Fruit fly (Drosophila melanogaster) ovary, adult (tissue): ENCODE data around the gene jim.
A peak's percentile ranks its signal among the peaks of the same experiment; 100 is the strongest.

ENCODE experiments used
- CG17801 ChIP-seq: fragments of 200-800 bp; optimal IDR thresholded peaks from 2 replicates; lab custom pipeline; 2019; ENCODE audit warnings: missing biosample characterization, mild to moderate bottlenecking, missing genetic modification characterization, moderate library complexity; ENCODE audit not compliant: partially characterized antibody

The jim gene

dm6 chr3L:22826236-22826635 lies 8.8 kb downstream of the jim start:
- peak; percentile 84 for TF ChIP-seq CG17801 (GFP tag; lab: Kevin White, UChicago)

- peak; percentile 43 for TF ChIP-seq CG17801 (GFP tag; lab: Kevin White, UChicago)
Measured at dm6 chr3L:22824668-22825192, 10.3 kb downstream of the jim start.

dm6 chr3L:22823230-22823629 lies 11.8 kb downstream of the jim start:
- no peak for TF ChIP-seq CG17801 (GFP tag; lab: Kevin White, UChicago)

dm6 chr3L:22822544-22823175 lies 12.3 kb downstream of the jim start:
- TF ChIP-seq CG17801 (GFP tag; lab: Kevin White, UChicago) = peak; percentile 97

- no peak for TF ChIP-seq CG17801 (GFP tag; lab: Kevin White, UChicago)
Measured at dm6 chr3L:22821377-22821776, 13.6 kb downstream of the jim start.

- TF ChIP-seq CG17801 (GFP tag; lab: Kevin White, UChicago) = no peak
Measured at dm6 chr3L:22820190-22820589, 14.8 kb downstream of the jim start.

- TF ChIP-seq CG17801 (GFP tag; lab: Kevin White, UChicago) = no peak
Measured at dm6 chr3L:22801970-22802369, 33.0 kb downstream of the jim start.

dm6 chr3L:22795604-22796003 lies 39.4 kb downstream of the jim start:
- TF ChIP-seq CG17801 (GFP tag; lab: Kevin White, UChicago) = no peak

dm6 chr3L:22791622-22792021 lies 43.4 kb downstream of the jim start:
- TF ChIP-seq CG17801 (GFP tag; lab: Kevin White, UChicago) = no peak

dm6 chr3L:22787947-22788489 lies 47.0 kb downstream of the jim start, which contains the start of gene CG14448:
CG14448 (plus strand) TSS chr3L:22788439.
- no peak for TF ChIP-seq CG17801 (GFP tag; lab: Kevin White, UChicago)

- no peak for TF ChIP-seq CG17801 (GFP tag; lab: Kevin White, UChicago)
Measured at dm6 chr3L:22774479-22774878, 60.5 kb downstream of the jim start.

dm6 chr3L:22773383-22773873 lies 61.6 kb downstream of the jim start:
- peak; percentile 12 for TF ChIP-seq CG17801 (GFP tag; lab: Kevin White, UChicago)

dm6 chr3L:22749987-22750386 lies 85.0 kb downstream of the jim start:
- no peak for TF ChIP-seq CG17801 (GFP tag; lab: Kevin White, UChicago)

- TF ChIP-seq CG17801 (GFP tag; lab: Kevin White, UChicago) = no peak
Measured at dm6 chr3L:22749147-22749550, 85.8 kb downstream of the jim start, which contains the start of gene SPoCk. SPoCk (plus strand) TSS chr3L:22749444.

dm6 chr3L:22742945-22743582 lies 91.9 kb downstream of the jim start:
- TF ChIP-seq CG17801 (GFP tag; lab: Kevin White, UChicago) = no peak
